Worm (Caenorhabditis elegans): ENCODE data around the gene pas-2.

ce11 chrV:10771390-10771789, 1.2 kb downstream of the pas-2 start, which contains the start of gene D1054.3:
- no peak for TF ChIP-seq ref-1 (GFP tag; conservative IDR thresholded peaks at IDR 0.05)
- TF ChIP-seq flt-1 (GFP tag; IDR thresholded peaks at IDR 0.05): no peak
- no peak for TF ChIP-seq med-1 (GFP tag; optimal IDR thresholded peaks at IDR 0.05; ENCODE audit: insufficient read depth)
